Worm (Caenorhabditis elegans) whole organism, early embryonic: ENCODE results near the gene F41E6.12.

Experiments
- B0310.2 ChIP-seq: sonication (generic microtip); optimal IDR thresholded peaks from 2 replicates; lab custom pipeline; 2016; ENCODE audit warnings: mild to moderate bottlenecking, missing genetic modification characterization, missing compliant biosample characterization
- F13C5.2 ChIP-seq: sonication (generic microtip); optimal IDR thresholded peaks from 2 replicates; lab custom pipeline; 2017; ENCODE audit warnings: mild to moderate bottlenecking, missing genetic modification characterization, inconsistent platforms, missing compliant biosample characterization
- ama-1 ChIP-seq: fragments of 150-350 bp; optimal IDR thresholded peaks from 2 replicates; lab custom pipeline; 2014
- ceh-13 ChIP-seq: fragments of 200-800 bp; sonication (Bioruptor generic); optimal IDR thresholded peaks from 2 replicates; lab custom pipeline; 2018; ENCODE audit warnings: mild to moderate bottlenecking, missing genetic modification characterization, missing compliant biosample characterization
- flt-1 ChIP-seq: fragments of 200-800 bp; sonication (Bioruptor generic); IDR thresholded peaks from 2 replicates; pipeline ENCODE4 v1.3.6; 2022; ENCODE audit warnings: missing genetic modification characterization, missing compliant biosample characterization
- hmg-4 ChIP-seq: fragments of 200-800 bp; sonication (Bioruptor generic); optimal IDR thresholded peaks from 2 replicates; lab custom pipeline; 2018; ENCODE audit warnings: mild to moderate bottlenecking, missing genetic modification characterization, missing compliant biosample characterization
- hnd-1 ChIP-seq: sonication (generic microtip); optimal IDR thresholded peaks from 2 replicates; lab custom pipeline; 2016; ENCODE audit warnings: missing genetic modification characterization, missing compliant biosample characterization
- tbx-37 ChIP-seq: fragments of 200-800 bp; sonication (Bioruptor generic); conservative IDR thresholded peaks from 2 replicates; pipeline ENCODE4 v1.3.6; 2022; ENCODE audit warnings: missing genetic modification reagents, missing genetic modification characterization, missing compliant biosample characterization

- TF ChIP-seq B0310.2 (tag; lab: Kevin White, UChicago) (no peak), flt-1 (GFP tag; lab: Robert Waterston, UW) (no peak), F13C5.2 (tag; lab: Kevin White, UChicago) (no peak), tbx-37 (GFP tag; lab: Robert Waterston, UW) (no peak), ama-1 (no peak), ceh-13 (GFP tag; lab: Kevin White, UChicago) (no peak), hnd-1 (tag; lab: Kevin White, UChicago) (no peak), hmg-4 (GFP tag; lab: Kevin White, UChicago) (no peak)
Observed at ce11 chrV:8637666-8638271, 8.8 kb upstream of the F41E6.12 start, which contains the start of the genes F28A12.10 and acd-4.
